Worm (Caenorhabditis elegans): ENCODE results near the gene lin-23.

DNA sequence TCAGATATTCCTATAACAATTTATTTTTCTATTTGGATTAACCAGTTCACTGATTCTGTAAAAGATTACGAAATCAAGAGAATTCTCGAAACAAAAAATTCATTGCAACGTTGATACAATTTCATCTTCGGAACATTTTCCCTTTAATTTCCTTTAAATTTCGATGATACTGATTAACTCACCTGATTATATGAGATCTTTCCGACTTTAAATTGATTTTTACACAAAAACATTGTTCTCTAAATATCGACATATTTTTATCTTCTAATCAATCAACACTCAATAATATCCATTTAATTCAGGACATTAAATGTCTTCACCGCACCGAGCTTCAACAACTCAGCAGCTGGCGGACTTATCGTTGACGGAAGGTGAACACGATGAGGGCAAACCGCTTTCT is at the start of gene lin-23:
- TF ChIP-seq him-1 (tag; optimal IDR thresholded peaks at IDR 0.05): no peak
- TF ChIP-seq dao-5 (tag; optimal IDR thresholded peaks at IDR 0.05): no peak

Measured in whole organism, L4/young adult.